Fruit fly (Drosophila melanogaster): Measurements from ENCODE around the gene CG13116.

The CG13116 gene

dm6 chr2L:9691230-9691629 lies 38.5 kb upstream of the CG13116 start:
- TF ChIP-seq CG12219 (GFP tag; optimal IDR thresholded peaks at IDR 0.05) (no peak), Ets97D (GFP tag; optimal IDR thresholded peaks at IDR 0.05) (no peak), chinmo (GFP tag; IDR thresholded peaks at IDR 0.05; ENCODE audit: partially characterized antibody) (0 out of 4 replicates have a peak, but pooled peaks have one; percentile 18), Oaz (GFP tag; IDR thresholded peaks at IDR 0.05) (no peak), CG17385 (GFP tag; optimal IDR thresholded peaks at IDR 0.05) (no peak), Drgx (GFP tag; IDR thresholded peaks at IDR 0.05) (no peak), CG17802 (tag; optimal IDR thresholded peaks at IDR 0.05) (no peak), MESR4 (GFP tag; optimal IDR thresholded peaks at IDR 0.05) (no peak), da (GFP tag; optimal IDR thresholded peaks at IDR 0.05) (no peak), D19A (tag; optimal IDR thresholded peaks at IDR 0.05) (no peak), CG14860 (GFP tag; IDR thresholded peaks at IDR 0.05; ENCODE audit: partially characterized antibody) (no peak), sr (GFP tag; IDR thresholded peaks at IDR 0.05) (no peak), dmrt99B (tag; optimal IDR thresholded peaks at IDR 0.05) (no peak), Xbp1 (GFP tag; optimal IDR thresholded peaks at IDR 0.05) (no peak), CG11085 (GFP tag; IDR thresholded peaks at IDR 0.05) (no peak), CG8089 (GFP tag; optimal IDR thresholded peaks at IDR 0.05) (no peak), Fer3 (tag; optimal IDR thresholded peaks at IDR 0.05) (no peak), fd96Cb (tag; optimal IDR thresholded peaks at IDR 0.05) (no peak), slbo (GFP tag; IDR thresholded peaks at IDR 0.05) (no peak), tll (GFP tag; optimal IDR thresholded peaks at IDR 0.05) (no peak), mirr (GFP tag; optimal IDR thresholded peaks at IDR 0.05) (peak; percentile 5), CG6272 (GFP tag; IDR thresholded peaks at IDR 0.05) (no peak), CG8388 (GFP tag; optimal IDR thresholded peaks at IDR 0.05) (no peak), bigmax (GFP tag; optimal IDR thresholded peaks at IDR 0.05) (no peak), CG32767 (GFP tag; IDR thresholded peaks at IDR 0.05) (no peak), CG3065 (GFP tag; optimal IDR thresholded peaks at IDR 0.05) (no peak), grn (GFP tag; optimal IDR thresholded peaks at IDR 0.05) (peak; percentile 14), CG34376 (GFP tag; optimal IDR thresholded peaks at IDR 0.05) (peak; percentile 21), HLHmδ (GFP tag; optimal IDR thresholded peaks at IDR 0.05) (no peak), CG4617 (GFP tag; optimal IDR thresholded peaks at IDR 0.05; ENCODE audit: borderline replicate concordance) (no peak), exex (tag; optimal IDR thresholded peaks at IDR 0.05) (peak; percentile 78), Dad (GFP tag; optimal IDR thresholded peaks at IDR 0.05) (no peak), H15 (GFP tag; IDR thresholded peaks at IDR 0.05) (no peak), gt (GFP tag; IDR thresholded peaks at IDR 0.05) (no peak), CG12155 (GFP tag; optimal IDR thresholded peaks at IDR 0.05) (no peak), jumu (GFP tag; optimal IDR thresholded peaks at IDR 0.05) (no peak), Hey (tag; optimal IDR thresholded peaks at IDR 0.05) (peak; percentile 63), pan (optimal IDR thresholded peaks at IDR 0.05) (no peak), pan (GFP tag; optimal IDR thresholded peaks at IDR 0.05 in 1 of 2, IDR thresholded peaks at IDR 0.05 in 1 of 2) (no peak), CG3995 (GFP tag; optimal IDR thresholded peaks at IDR 0.05) (no peak), sug (tag; optimal IDR thresholded peaks at IDR 0.05) (peak; percentile 91), Ada2b (GFP tag; IDR thresholded peaks at IDR 0.05) (no peak), fu2 (GFP tag; optimal IDR thresholded peaks at IDR 0.05) (no peak), Bdp1 (GFP tag; optimal IDR thresholded peaks at IDR 0.05) (no peak), Scr (GFP tag; IDR thresholded peaks at IDR 0.05; ENCODE audit: partially characterized antibody) (no peak), gro (GFP tag; optimal IDR thresholded peaks at IDR 0.05) (no peak), CG11723 (GFP tag; optimal IDR thresholded peaks at IDR 0.05) (no peak), CG12236 (GFP tag; optimal IDR thresholded peaks at IDR 0.05) (no peak), CG11247 (GFP tag; IDR thresholded peaks at IDR 0.05) (no peak), dpn (GFP tag; optimal IDR thresholded peaks at IDR 0.05) (no peak), CG17328 (GFP tag; IDR thresholded peaks at IDR 0.05) (no peak)
